Worm (Caenorhabditis elegans): Measurements from ENCODE around the gene F41E6.1.

F41E6.1 gene

DNA sequence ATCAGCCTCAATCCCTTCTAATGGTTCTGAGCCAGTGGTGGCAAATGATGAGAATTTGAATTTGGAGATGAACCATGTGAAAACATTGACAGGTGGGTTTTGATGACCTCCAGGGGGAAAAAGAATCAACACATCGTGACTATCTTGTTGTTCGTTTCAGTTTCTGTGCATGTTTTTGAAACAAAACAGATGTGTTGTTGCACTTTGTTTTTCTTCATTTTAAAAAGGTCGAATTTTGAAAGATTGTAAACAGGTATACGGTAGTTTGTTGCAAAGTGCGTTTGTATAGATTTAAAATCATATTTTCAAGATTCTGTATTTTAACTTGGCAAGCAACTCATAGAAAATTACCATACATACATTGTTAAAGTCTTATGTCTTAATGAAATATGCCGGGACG lies 28.0 kb downstream of the F41E6.1 start:
- TF ChIP-seq tag-97 (GFP tag; IDR thresholded peaks at IDR 0.05): no peak
- no peak for TF ChIP-seq F49E8.2 (tag; optimal IDR thresholded peaks at IDR 0.05; ENCODE audit: borderline replicate concordance)
- TF ChIP-seq nhr-76 (tag; optimal IDR thresholded peaks at IDR 0.05): no peak
- TF ChIP-seq daf-16 (GFP tag; optimal IDR thresholded peaks at IDR 0.05): peak in 1 of 2 experiments; percentile 73
- peak; percentile 68 for TF ChIP-seq daf-16 (tag; optimal IDR thresholded peaks at IDR 0.05)
- peak; percentile 15 for TF ChIP-seq hlh-30 (tag; optimal IDR thresholded peaks at IDR 0.05; ENCODE audit: insufficient read depth)

DNA sequence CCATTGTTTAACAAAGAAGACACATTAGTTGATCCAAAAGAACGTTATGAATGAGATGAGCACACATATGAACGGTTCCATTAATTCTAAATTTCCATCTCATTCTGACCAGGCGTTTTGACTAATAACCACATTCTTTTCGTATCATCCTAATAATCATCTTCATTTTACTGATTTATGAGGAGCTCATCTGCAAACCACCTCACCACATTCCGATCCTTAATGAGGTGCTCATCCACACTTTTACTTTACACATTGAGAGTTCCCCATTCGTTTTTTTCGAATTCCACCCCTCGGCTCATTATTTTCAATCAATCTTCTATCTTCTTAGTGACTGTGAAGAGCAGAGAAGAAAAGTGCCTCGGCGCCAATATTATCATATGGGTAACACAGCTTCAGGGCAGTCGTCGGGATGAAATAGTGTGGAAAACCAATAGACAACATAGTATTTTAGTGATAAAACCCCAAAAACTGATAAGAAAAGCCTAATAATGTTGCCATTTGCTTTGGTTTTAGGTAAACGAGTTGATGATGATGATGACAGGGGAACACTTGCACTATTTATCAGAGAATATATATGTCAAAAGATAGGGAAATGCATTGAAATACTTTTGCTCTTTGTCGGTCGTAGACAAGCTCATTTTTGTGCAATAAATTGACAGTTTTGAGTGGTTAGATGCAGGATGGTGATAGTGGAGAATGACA lies 28.7 kb downstream of the F41E6.1 start:
- TF ChIP-seq dmd-6 (GFP tag; IDR thresholded peaks at IDR 0.05) (peak; percentile 100), egl-27 (tag; optimal IDR thresholded peaks at IDR 0.05) (no peak), nhr-76 (tag; optimal IDR thresholded peaks at IDR 0.05) (no peak), unc-130 (GFP tag; optimal IDR thresholded peaks at IDR 0.05) (no peak), zip-11 (GFP tag; IDR thresholded peaks at IDR 0.05) (no peak), ztf-7 (tag; optimal IDR thresholded peaks at IDR 0.05) (no peak), hlh-30 (tag; optimal IDR thresholded peaks at IDR 0.05; ENCODE audit: insufficient read depth) (peak; percentile 40), dmd-8 (GFP tag; IDR thresholded peaks at IDR 0.05) (no peak), rbr-2 (tag; optimal IDR thresholded peaks at IDR 0.05) (no peak), Y5F2A.4 (GFP tag; optimal IDR thresholded peaks at IDR 0.05) (no peak), F37D6.2 (tag; optimal IDR thresholded peaks at IDR 0.05) (no peak), unc-39 (tag; optimal IDR thresholded peaks at IDR 0.05) (no peak), T26A8.4 (GFP tag; IDR thresholded peaks at IDR 0.05) (0 out of 2 replicates have a peak, but pooled peaks have one; percentile 35), nhr-11 (tag; optimal IDR thresholded peaks at IDR 0.05) (no peak), daf-8 (GFP tag; IDR thresholded peaks at IDR 0.05) (no peak), skn-1 (tag; optimal IDR thresholded peaks at IDR 0.05) (no peak), madf-9 (GFP tag; conservative IDR thresholded peaks at IDR 0.05) (no peak), daf-16 (GFP tag; optimal IDR thresholded peaks at IDR 0.05) (peak in 1 of 2 experiments; percentile 94), daf-16 (tag; optimal IDR thresholded peaks at IDR 0.05) (peak; percentile 99), hif-1 (tag; optimal IDR thresholded peaks at IDR 0.05) (peak in 1 of 2 experiments; percentile 37), F26F4.8 (GFP tag; conservative IDR thresholded peaks at IDR 0.05) (no peak), lin-1 (GFP tag; IDR thresholded peaks at IDR 0.05) (peak; percentile 93; the same call in 1 of the 2 replicates), ceh-62 (tag; optimal IDR thresholded peaks at IDR 0.05) (no peak), lin-15B (tag; optimal IDR thresholded peaks at IDR 0.05) (no peak), F10B5.3 (tag; optimal IDR thresholded peaks at IDR 0.05) (no peak), Y48G9A.11 (GFP tag; IDR thresholded peaks at IDR 0.05) (no peak), madf-5 (GFP tag; IDR thresholded peaks at IDR 0.05) (no peak), dve-1 (tag; optimal IDR thresholded peaks at IDR 0.05; ENCODE audit: insufficient read depth) (peak; percentile 96), ceh-28 (tag; optimal IDR thresholded peaks at IDR 0.05) (no peak), nhr-10 (tag; optimal IDR thresholded peaks at IDR 0.05) (peak; percentile 55), fkh-10 (GFP tag; optimal IDR thresholded peaks at IDR 0.05) (no peak), ceh-32 (tag; optimal IDR thresholded peaks at IDR 0.05; ENCODE audit: poor library complexity) (no peak), attf-4 (tag; optimal IDR thresholded peaks at IDR 0.05) (no peak), lsy-2 (tag; optimal IDR thresholded peaks at IDR 0.05) (peak in 1 of 2 experiments; percentile 56), mdt-29 (GFP tag; IDR thresholded peaks at IDR 0.05) (no peak), ztf-11 (tag; optimal IDR thresholded peaks at IDR 0.05) (no peak), lin-39 (tag; optimal IDR thresholded peaks at IDR 0.05) (no peak), hlh-11 (tag; optimal IDR thresholded peaks at IDR 0.05) (peak; percentile 98), snpc-1.2 (GFP tag; IDR thresholded peaks at IDR 0.05) (no peak), ZK546.5 (tag; optimal IDR thresholded peaks at IDR 0.05) (no peak), spr-1 (tag; optimal IDR thresholded peaks at IDR 0.05) (no peak), dmd-9 (GFP tag; IDR thresholded peaks at IDR 0.05) (no peak), lin-29 (GFP tag; IDR thresholded peaks at IDR 0.05) (no peak), tra-1 (GFP tag; IDR thresholded peaks at IDR 0.05) (peak; percentile 99), Y75B8A.6 (GFP tag; IDR thresholded peaks at IDR 0.05) (no peak), nhr-77 (tag; optimal IDR thresholded peaks at IDR 0.05) (peak; percentile 88)
